Fruit fly (Drosophila melanogaster): Measurements from ENCODE around the gene CG31715.

Gene CG31715

dm6 chr2L:10366525-10366924 lies 25.1 kb downstream of the CG31715 start, which contains the start of gene CG5056 (continued):
- TF ChIP-seq CG4424 (GFP tag; optimal IDR thresholded peaks at IDR 0.05): peak; percentile 3
- no peak for TF ChIP-seq Six4 (GFP tag; optimal IDR thresholded peaks at IDR 0.05)
- peak; percentile 63 for TF ChIP-seq CG9797 (GFP tag; optimal IDR thresholded peaks at IDR 0.05)
- no peak for TF ChIP-seq CG31365 (tag; optimal IDR thresholded peaks at IDR 0.05)
- no peak for TF ChIP-seq Nf-YB (GFP tag; optimal IDR thresholded peaks at IDR 0.05)
- peak; percentile 87 for TF ChIP-seq CG11723 (GFP tag; optimal IDR thresholded peaks at IDR 0.05)
- no peak for TF ChIP-seq H15 (GFP tag; IDR thresholded peaks at IDR 0.05)
- TF ChIP-seq CG30020 (tag; optimal IDR thresholded peaks at IDR 0.05): peak; percentile 100
- TF ChIP-seq grn (GFP tag; optimal IDR thresholded peaks at IDR 0.05): no peak
- TF ChIP-seq emc (GFP tag; optimal IDR thresholded peaks at IDR 0.05): no peak
- peak; percentile 5 for TF ChIP-seq CG7987 (GFP tag; optimal IDR thresholded peaks at IDR 0.05)
- TF ChIP-seq mam (GFP tag; optimal IDR thresholded peaks at IDR 0.05): no peak
- TF ChIP-seq CG2712 (tag; optimal IDR thresholded peaks at IDR 0.05): peak; percentile 63
- no peak for TF ChIP-seq CG15601 (tag; optimal IDR thresholded peaks at IDR 0.05)
- no peak for TF ChIP-seq zf30C (GFP tag; optimal IDR thresholded peaks at IDR 0.05)
- TF ChIP-seq CG30431 (GFP tag; optimal IDR thresholded peaks at IDR 0.05): no peak
- no peak for TF ChIP-seq CG1233 (GFP tag; optimal IDR thresholded peaks at IDR 0.05)
- no peak for TF ChIP-seq cato (GFP tag; optimal IDR thresholded peaks at IDR 0.05; ENCODE audit: borderline replicate concordance)
- TF ChIP-seq gsb-n (tag; optimal IDR thresholded peaks at IDR 0.05): no peak
- TF ChIP-seq CG6272 (GFP tag; IDR thresholded peaks at IDR 0.05): no peak
- no peak for TF ChIP-seq Hr51 (GFP tag; optimal IDR thresholded peaks at IDR 0.05)
- TF ChIP-seq Opbp (GFP tag; IDR thresholded peaks at IDR 0.05; ENCODE audit: partially characterized antibody): no peak
- no peak for TF ChIP-seq nau (GFP tag; optimal IDR thresholded peaks at IDR 0.05)
- no peak for TF ChIP-seq CG10366 (GFP tag; IDR thresholded peaks at IDR 0.05)
- no peak for TF ChIP-seq dati (GFP tag; IDR thresholded peaks at IDR 0.05)
- TF ChIP-seq bsh (GFP tag; optimal IDR thresholded peaks at IDR 0.05): no peak
- TF ChIP-seq Hr3 (GFP tag; optimal IDR thresholded peaks at IDR 0.05): no peak
- TF ChIP-seq CG5953 (GFP tag; IDR thresholded peaks at IDR 0.05): no peak
- TF ChIP-seq gsb (GFP tag; IDR thresholded peaks at IDR 0.05): no peak
- no peak for TF ChIP-seq ken (GFP tag; IDR thresholded peaks at IDR 0.05)
- no peak for TF ChIP-seq CG6689 (GFP tag; IDR thresholded peaks at IDR 0.05)
- TF ChIP-seq gcm2 (GFP tag; optimal IDR thresholded peaks at IDR 0.05): no peak
- TF ChIP-seq CG12769 (tag; optimal IDR thresholded peaks at IDR 0.05): no peak
- no peak for TF ChIP-seq tna (GFP tag; IDR thresholded peaks at IDR 0.05; ENCODE audit: partially characterized antibody)
- no peak for TF ChIP-seq HLH4C (GFP tag; IDR thresholded peaks at IDR 0.05; ENCODE audit: partially characterized antibody)
- peak; percentile 13 for TF ChIP-seq dmrt11E (tag; optimal IDR thresholded peaks at IDR 0.05)
- no peak for TF ChIP-seq danr (GFP tag; IDR thresholded peaks at IDR 0.05)
- TF ChIP-seq CG14965 (GFP tag; optimal IDR thresholded peaks at IDR 0.05; ENCODE audit: borderline replicate concordance): no peak
- TF ChIP-seq Camta (GFP tag; optimal IDR thresholded peaks at IDR 0.05): no peak
- peak; percentile 100 for TF ChIP-seq CG1603 (tag; optimal IDR thresholded peaks at IDR 0.05)
- no peak for TF ChIP-seq Hmr (GFP tag; optimal IDR thresholded peaks at IDR 0.05)
- TF ChIP-seq klu (GFP tag; IDR thresholded peaks at IDR 0.05): no peak
- TF ChIP-seq CG10267 (tag; optimal IDR thresholded peaks at IDR 0.05): peak; percentile 57
- peak; percentile 30; the same call in 1 of the 2 replicates for TF ChIP-seq CG14667 (GFP tag; IDR thresholded peaks at IDR 0.05)
- no peak for TF ChIP-seq NFAT (GFP tag; IDR thresholded peaks at IDR 0.05)
- TF ChIP-seq Sin3A (optimal IDR thresholded peaks at IDR 0.05): no peak
- TF ChIP-seq CG8290 (GFP tag; optimal IDR thresholded peaks at IDR 0.05): peak; percentile 12
- TF ChIP-seq CG8290 (tag; optimal IDR thresholded peaks at IDR 0.05): no peak
- peak; percentile 41 for TF ChIP-seq ewg (GFP tag; optimal IDR thresholded peaks at IDR 0.05)
- no peak for TF ChIP-seq croc (GFP tag; conservative IDR thresholded peaks at IDR 0.05)
- TF ChIP-seq hb (GFP tag; IDR thresholded peaks at IDR 0.05; ENCODE audit: partially characterized antibody): no peak
- TF ChIP-seq NC2β (GFP tag; optimal IDR thresholded peaks at IDR 0.05): no peak
